Fruit fly (Drosophila melanogaster): ENCODE results near the gene CCT2.

The CCT2 gene

dm6 chrX:9134922-9135453 lies 45.7 kb downstream of the CCT2 start, which contains the start of gene fend (continued):
- TF ChIP-seq crc (GFP tag; optimal IDR thresholded peaks at IDR 0.05) (no peak), Dref (GFP tag; IDR thresholded peaks at IDR 0.05) (no peak), PHDP (tag; optimal IDR thresholded peaks at IDR 0.05) (peak; percentile 25), CG15601 (tag; optimal IDR thresholded peaks at IDR 0.05) (no peak), tgo (GFP tag; IDR thresholded peaks at IDR 0.05) (no peak), CG4820 (GFP tag; optimal IDR thresholded peaks at IDR 0.05) (no peak), lov (optimal IDR thresholded peaks at IDR 0.05) (peak; percentile 51), lov (GFP tag; IDR thresholded peaks at IDR 0.05) (0 out of 3 replicates have a peak, but pooled peaks have one; percentile 5), Hr78 (GFP tag; optimal IDR thresholded peaks at IDR 0.05) (peak in 1 of 2 experiments; percentile 25), D (optimal IDR thresholded peaks at IDR 0.05) (no peak), D (GFP tag; optimal IDR thresholded peaks at IDR 0.05) (peak; percentile 25), CG10959 (GFP tag; IDR thresholded peaks at IDR 0.05) (peak; percentile 77), sr (GFP tag; IDR thresholded peaks at IDR 0.05) (no peak), CG30431 (GFP tag; optimal IDR thresholded peaks at IDR 0.05) (no peak), Sry-β (GFP tag; optimal IDR thresholded peaks at IDR 0.05) (peak; percentile 98), Hand (GFP tag; optimal IDR thresholded peaks at IDR 0.05) (peak; percentile 0), oc (tag; optimal IDR thresholded peaks at IDR 0.05) (no peak), Optix (GFP tag; IDR thresholded peaks at IDR 0.05) (no peak), CG1529 (GFP tag; optimal IDR thresholded peaks at IDR 0.05) (peak; percentile 17), CG8359 (GFP tag; optimal IDR thresholded peaks at IDR 0.05; ENCODE audit: borderline replicate concordance) (no peak), CG4424 (GFP tag; optimal IDR thresholded peaks at IDR 0.05) (peak; percentile 33), CG31388 (GFP tag; optimal IDR thresholded peaks at IDR 0.05) (no peak), CG2116 (GFP tag; optimal IDR thresholded peaks at IDR 0.05) (no peak), Hmx (GFP tag; optimal IDR thresholded peaks at IDR 0.05) (no peak), tio (GFP tag; optimal IDR thresholded peaks at IDR 0.05) (no peak), Hr51 (GFP tag; optimal IDR thresholded peaks at IDR 0.05) (peak; percentile 7 to 53), Taf1 (GFP tag; IDR thresholded peaks at IDR 0.05) (no peak), CG15696 (tag; optimal IDR thresholded peaks at IDR 0.05) (peak; percentile 11), CG8478 (optimal IDR thresholded peaks at IDR 0.05) (no peak), stwl (tag; optimal IDR thresholded peaks at IDR 0.05) (no peak), HLHmδ (GFP tag; optimal IDR thresholded peaks at IDR 0.05) (no peak), CG4360 (GFP tag; IDR thresholded peaks at IDR 0.05) (peak; percentile 4; the same call in 1 of the 2 replicates), nau (GFP tag; optimal IDR thresholded peaks at IDR 0.05) (peak; percentile 18), ash1 (GFP tag; optimal IDR thresholded peaks at IDR 0.05) (no peak), CG16779 (GFP tag; IDR thresholded peaks at IDR 0.05) (no peak), Rfx (GFP tag; IDR thresholded peaks at IDR 0.05) (peak; percentile 27; the same call in 1 of the 2 replicates), Asciz (GFP tag; optimal IDR thresholded peaks at IDR 0.05) (no peak), CG6654 (GFP tag; optimal IDR thresholded peaks at IDR 0.05) (no peak), row (GFP tag; IDR thresholded peaks at IDR 0.05) (peak; percentile 94), her (GFP tag; optimal IDR thresholded peaks at IDR 0.05) (no peak), croc (GFP tag; conservative IDR thresholded peaks at IDR 0.05) (no peak), hbn (GFP tag; IDR thresholded peaks at IDR 0.05; ENCODE audit: partially characterized antibody) (no peak), Dip3 (GFP tag; optimal IDR thresholded peaks at IDR 0.05) (no peak), Dek (tag; optimal IDR thresholded peaks at IDR 0.05) (no peak), vvl (GFP tag; IDR thresholded peaks at IDR 0.05) (peak; percentile 26; the same call in 1 of the 2 replicates), bab2 (GFP tag; optimal IDR thresholded peaks at IDR 0.05) (no peak), gt (GFP tag; IDR thresholded peaks at IDR 0.05) (no peak), Adf1 (GFP tag; IDR thresholded peaks at IDR 0.05) (no peak), Myb (GFP tag; optimal IDR thresholded peaks at IDR 0.05) (no peak), CG10565 (GFP tag; optimal IDR thresholded peaks at IDR 0.05) (no peak), fd102C (GFP tag; optimal IDR thresholded peaks at IDR 0.05) (no peak), CG14014 (GFP tag; IDR thresholded peaks at IDR 0.05) (no peak)
